Worm (Caenorhabditis elegans) whole organism, early embryonic: Measurements from ENCODE around the gene M106.8.

ENCODE experiments used
- B0310.2 ChIP-seq: sonication (generic microtip); optimal IDR thresholded peaks from 2 replicates; lab custom pipeline; 2016; ENCODE audit warnings: mild to moderate bottlenecking, missing genetic modification characterization, missing compliant biosample characterization
- F13C5.2 ChIP-seq: sonication (generic microtip); optimal IDR thresholded peaks from 2 replicates; lab custom pipeline; 2017; ENCODE audit warnings: mild to moderate bottlenecking, missing genetic modification characterization, inconsistent platforms, missing compliant biosample characterization
- aly-1 ChIP-seq: sonication (generic microtip); optimal IDR thresholded peaks from 2 replicates; lab custom pipeline; 2016; ENCODE audit warnings: missing genetic modification characterization, missing compliant biosample characterization
- ama-1 ChIP-seq: fragments of 150-350 bp; optimal IDR thresholded peaks from 2 replicates; lab custom pipeline; 2014
- ceh-13 ChIP-seq: fragments of 200-800 bp; sonication (Bioruptor generic); optimal IDR thresholded peaks from 2 replicates; lab custom pipeline; 2018; ENCODE audit warnings: mild to moderate bottlenecking, missing genetic modification characterization, missing compliant biosample characterization
- ceh-36 ChIP-seq: sonication (generic microtip); optimal IDR thresholded peaks from 2 replicates; lab custom pipeline; 2016; ENCODE audit warnings: missing genetic modification characterization, inconsistent platforms, missing compliant biosample characterization
- ets-7 ChIP-seq: sonication (generic microtip); optimal IDR thresholded peaks from 2 replicates; lab custom pipeline; 2016; ENCODE audit warnings: missing genotype, missing genetic modification characterization, missing compliant biosample characterization
- flt-1 ChIP-seq: fragments of 200-800 bp; sonication (Bioruptor generic); IDR thresholded peaks from 2 replicates; pipeline ENCODE4 v1.3.6; 2022; ENCODE audit warnings: missing genetic modification characterization, missing compliant biosample characterization
- hmbx-1 ChIP-seq: sonication (generic microtip); optimal IDR thresholded peaks from 2 replicates; lab custom pipeline; 2016; ENCODE audit warnings: mild to moderate bottlenecking, missing genetic modification characterization, missing compliant biosample characterization
- hmg-4 ChIP-seq: fragments of 200-800 bp; sonication (Bioruptor generic); optimal IDR thresholded peaks from 2 replicates; lab custom pipeline; 2018; ENCODE audit warnings: mild to moderate bottlenecking, missing genetic modification characterization, missing compliant biosample characterization
- hnd-1 ChIP-seq: sonication (generic microtip); optimal IDR thresholded peaks from 2 replicates; lab custom pipeline; 2016; ENCODE audit warnings: missing genetic modification characterization, missing compliant biosample characterization
- pes-1 ChIP-seq: fragments of 200-800 bp; sonication (Bioruptor generic); IDR thresholded peaks from 2 replicates; pipeline ENCODE4 v1.3.6; 2022; ENCODE audit warnings: missing genetic modification reagents, missing genetic modification characterization, missing compliant biosample characterization
- scrt-1 ChIP-seq: fragments of 200-800 bp; sonication (Bioruptor generic); IDR thresholded peaks from 2 replicates; pipeline ENCODE4 v1.3.6; 2022; ENCODE audit warnings: missing genetic modification characterization, missing compliant biosample characterization
- sea-1 ChIP-seq: fragments of 200-800 bp; sonication (Bioruptor generic); conservative IDR thresholded peaks from 2 replicates; pipeline ENCODE4 v1.3.6; 2022; ENCODE audit warnings: missing genetic modification characterization, missing compliant biosample characterization
- tbx-11 ChIP-seq: fragments of 200-800 bp; sonication (Bioruptor generic); IDR thresholded peaks from 2 replicates; pipeline ENCODE4 v1.3.6; 2022; ENCODE audit warnings: missing genetic modification characterization, missing compliant biosample characterization
- tbx-37 ChIP-seq: fragments of 200-800 bp; sonication (Bioruptor generic); conservative IDR thresholded peaks from 2 replicates; pipeline ENCODE4 v1.3.6; 2022; ENCODE audit warnings: missing genetic modification reagents, missing genetic modification characterization, missing compliant biosample characterization
- tra-4 ChIP-seq: sonication (generic microtip); optimal IDR thresholded peaks from 2 replicates; lab custom pipeline; 2017; ENCODE audit warnings: missing genetic modification characterization, missing compliant biosample characterization

M106.8 gene

ce11 chrII:10880625-10881024, 37.2 kb upstream of the M106.8 start, which contains the start of gene lurp-1:
Gene lurp-1 (plus strand): TSS chrII:10880925.
- TF ChIP-seq flt-1 (GFP tag; lab: Robert Waterston, UW): no peak
- no peak for TF ChIP-seq F13C5.2
- TF ChIP-seq sea-1 (GFP tag; lab: Robert Waterston, UW): no peak
- TF ChIP-seq ama-1: no peak
- TF ChIP-seq tbx-37 (GFP tag; lab: Robert Waterston, UW): no peak
- no peak for TF ChIP-seq tbx-11 (GFP tag; lab: Robert Waterston, UW)
- no peak for TF ChIP-seq ceh-36 (tag; lab: Kevin White, UChicago)
- TF ChIP-seq ceh-13 (GFP tag; lab: Kevin White, UChicago): no peak
- TF ChIP-seq aly-1 (tag; lab: Kevin White, UChicago): no peak
- no peak for TF ChIP-seq pes-1 (GFP tag; lab: Robert Waterston, UW)
- no peak for TF ChIP-seq tra-4

ce11 chrII:10873631-10874030, 30.2 kb upstream of the M106.8 start, which contains the start of gene orc-2:
Gene orc-2 (plus strand): TSS chrII:10873931.
- TF ChIP-seq hmbx-1 (tag; lab: Kevin White, UChicago) (no peak), hmg-4 (GFP tag; lab: Kevin White, UChicago) (no peak), hnd-1 (no peak), B0310.2 (tag; lab: Kevin White, UChicago) (no peak), ets-7 (no peak), flt-1 (GFP tag; lab: Robert Waterston, UW) (no peak), F13C5.2 (no peak), pes-1 (GFP tag; lab: Robert Waterston, UW) (no peak), aly-1 (tag; lab: Kevin White, UChicago) (no peak)

DNA sequence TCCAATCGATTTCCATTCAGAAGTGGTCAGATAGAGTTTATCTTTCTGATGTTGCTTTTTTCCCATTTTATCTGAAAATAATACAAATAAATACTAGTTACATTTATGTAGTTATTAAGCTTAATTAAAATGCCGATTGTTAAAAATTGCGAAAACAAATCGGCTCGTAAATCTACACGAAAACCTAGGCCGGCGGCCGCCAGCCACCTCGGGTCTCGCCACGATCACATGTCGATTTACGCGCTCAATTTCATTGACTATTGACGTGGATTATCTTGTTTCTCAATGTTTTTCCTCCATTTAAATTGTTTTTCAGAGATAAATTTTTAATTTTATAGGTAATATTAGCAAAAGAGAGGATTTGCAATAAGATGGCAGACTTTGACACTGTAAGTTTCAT, 29.1 kb upstream of the M106.8 start, which contains the start of the genes cyn-4 and copz-1:
Gene cyn-4, minus strand, starts transcription at position 71 of the 400 bp plus-strand sequence.
Gene copz-1, plus strand, starts transcription at position 339 of the 400 bp plus-strand sequence.
- TF ChIP-seq tbx-11 (GFP tag; lab: Robert Waterston, UW) (no peak), pes-1 (GFP tag; lab: Robert Waterston, UW) (peak; percentile 57; the same call in 1 of the 2 replicates), scrt-1 (no peak), ets-7 (peak; percentile 27), ama-1 (no peak), hmg-4 (GFP tag; lab: Kevin White, UChicago) (peak; percentile 42), tbx-37 (GFP tag; lab: Robert Waterston, UW) (peak; percentile 84), hnd-1 (no peak), ceh-13 (GFP tag; lab: Kevin White, UChicago) (no peak), sea-1 (GFP tag; lab: Robert Waterston, UW) (no peak), hmbx-1 (tag; lab: Kevin White, UChicago) (no peak), aly-1 (tag; lab: Kevin White, UChicago) (no peak), F13C5.2 (peak; percentile 68), B0310.2 (tag; lab: Kevin White, UChicago) (no peak), flt-1 (GFP tag; lab: Robert Waterston, UW) (no peak), ceh-36 (tag; lab: Kevin White, UChicago) (no peak), tra-4 (no peak)

- TF ChIP-seq sea-1 (GFP tag; lab: Robert Waterston, UW): no peak
- no peak for TF ChIP-seq tbx-37 (GFP tag; lab: Robert Waterston, UW)
- no peak for TF ChIP-seq hmg-4 (GFP tag; lab: Kevin White, UChicago)
- TF ChIP-seq ceh-36 (tag; lab: Kevin White, UChicago): no peak
- no peak for TF ChIP-seq B0310.2 (tag; lab: Kevin White, UChicago)
- no peak for TF ChIP-seq ceh-13 (GFP tag; lab: Kevin White, UChicago)
- no peak for TF ChIP-seq tbx-11 (GFP tag; lab: Robert Waterston, UW)
- TF ChIP-seq flt-1 (GFP tag; lab: Robert Waterston, UW): no peak
- no peak for TF ChIP-seq hnd-1
- no peak for TF ChIP-seq pes-1 (GFP tag; lab: Robert Waterston, UW)
These were observed 27.3 kb upstream of the M106.8 start for ce11 chrII:10870698-10871097.

DNA sequence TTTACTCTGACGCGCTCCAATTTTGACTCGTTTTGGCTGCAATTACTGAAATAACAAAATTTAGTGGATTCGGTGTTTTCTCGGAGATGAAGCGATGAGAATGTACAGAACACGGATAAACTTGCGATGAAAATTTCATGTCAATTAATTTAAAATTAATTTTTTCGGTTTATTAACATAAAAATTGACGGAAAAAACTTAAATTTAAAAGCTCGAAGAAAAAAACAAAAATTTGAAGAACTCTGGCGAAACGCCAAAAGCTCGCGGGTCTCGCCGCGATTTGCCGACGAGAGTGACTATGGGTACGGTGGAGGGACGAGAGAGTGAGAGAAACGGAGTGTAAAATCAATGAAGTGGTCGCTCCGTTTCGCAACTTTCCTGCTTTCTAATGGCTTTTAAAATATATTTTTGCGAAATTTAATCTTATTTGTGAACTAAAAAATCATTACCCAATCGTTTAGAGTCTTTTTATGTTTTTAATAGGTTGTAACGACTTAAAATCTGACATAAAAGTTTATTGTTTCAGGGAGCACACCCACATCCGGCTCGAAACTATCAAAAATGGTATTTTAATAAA, 25.3 kb upstream of the M106.8 start, which contains the start of the genes gmps-1 and cap-2:
Gene gmps-1, minus strand, starts transcription at position 51 of the 577 bp plus-strand sequence.
Gene cap-2, plus strand, starts transcription at position 527 of the 577 bp plus-strand sequence.
- TF ChIP-seq B0310.2 (tag; lab: Kevin White, UChicago) (no peak), hmg-4 (GFP tag; lab: Kevin White, UChicago) (no peak), sea-1 (GFP tag; lab: Robert Waterston, UW) (0 out of 2 replicates have a peak, but pooled peaks have one; percentile 17), aly-1 (tag; lab: Kevin White, UChicago) (no peak), flt-1 (GFP tag; lab: Robert Waterston, UW) (peak; percentile 9; the same call in 1 of the 2 replicates), ama-1 (no peak), hmbx-1 (tag; lab: Kevin White, UChicago) (no peak), ets-7 (no peak), F13C5.2 (peak; percentile 88), pes-1 (GFP tag; lab: Robert Waterston, UW) (peak; percentile 61), tra-4 (no peak)

ce11 chrII:10867219-10867618, 23.8 kb upstream of the M106.8 start:
- TF ChIP-seq flt-1 (GFP tag; lab: Robert Waterston, UW): no peak
- no peak for TF ChIP-seq scrt-1
- no peak for TF ChIP-seq sea-1 (GFP tag; lab: Robert Waterston, UW)
- no peak for TF ChIP-seq ceh-13 (GFP tag; lab: Kevin White, UChicago)
- TF ChIP-seq ceh-36 (tag; lab: Kevin White, UChicago): no peak
- no peak for TF ChIP-seq hmg-4 (GFP tag; lab: Kevin White, UChicago)
- TF ChIP-seq hnd-1: no peak
- TF ChIP-seq pes-1 (GFP tag; lab: Robert Waterston, UW): no peak
- no peak for TF ChIP-seq ama-1
- TF ChIP-seq F13C5.2: no peak
- no peak for TF ChIP-seq hmbx-1 (tag; lab: Kevin White, UChicago)
- no peak for TF ChIP-seq ets-7
- TF ChIP-seq tbx-37 (GFP tag; lab: Robert Waterston, UW): no peak
- no peak for TF ChIP-seq tbx-11 (GFP tag; lab: Robert Waterston, UW)
- no peak for TF ChIP-seq B0310.2 (tag; lab: Kevin White, UChicago)
- TF ChIP-seq aly-1 (tag; lab: Kevin White, UChicago): no peak
- TF ChIP-seq tra-4: no peak
